Fruit fly (Drosophila melanogaster): ENCODE results near the gene Glyat.

Gene Glyat

dm6 chr2L:7990720-7991119, 19.7 kb downstream of the Glyat start:
- TF ChIP-seq Eip78C (GFP tag) (peak; percentile 48), Lpt (GFP tag; optimal IDR thresholded peaks at IDR 0.05) (no peak)

- no peak for TF ChIP-seq CG6808 (GFP tag; optimal IDR thresholded peaks at IDR 0.05)
- peak; percentile 9 for TF ChIP-seq vri (GFP tag; optimal IDR thresholded peaks at IDR 0.05)
Observed at dm6 chr2L:7989868-7990267, 20.6 kb downstream of the Glyat start.

dm6 chr2L:7986210-7986609, 24.2 kb downstream of the Glyat start:
- TF ChIP-seq CG6854 (GFP tag; optimal IDR thresholded peaks at IDR 0.05) = no peak
- TF ChIP-seq svp (GFP tag) = peak; percentile 11
- TF ChIP-seq Smox (GFP tag; optimal IDR thresholded peaks at IDR 0.05) = no peak
- TF ChIP-seq salr (GFP tag; optimal IDR thresholded peaks at IDR 0.05) = no peak

dm6 chr2L:7984889-7985514, 25.4 kb downstream of the Glyat start:
- TF ChIP-seq topi (GFP tag; optimal IDR thresholded peaks at IDR 0.05) (peak; percentile 71), pdm3 (GFP tag; optimal IDR thresholded peaks at IDR 0.05) (peak; percentile 63), salr (GFP tag; optimal IDR thresholded peaks at IDR 0.05) (peak; percentile 0 to 20), cyc (GFP tag; optimal IDR thresholded peaks at IDR 0.05) (peak; percentile 67), Hr4 (GFP tag; optimal IDR thresholded peaks at IDR 0.05) (peak; percentile 68), CG6808 (GFP tag; optimal IDR thresholded peaks at IDR 0.05) (peak; percentile 56), CG11902 (GFP tag; optimal IDR thresholded peaks at IDR 0.05) (peak; percentile 27), ss (GFP tag; optimal IDR thresholded peaks at IDR 0.05) (peak; percentile 34 to 58), eg (GFP tag; IDR thresholded peaks at IDR 0.05) (no peak), CG15336 (GFP tag; IDR thresholded peaks at IDR 0.05) (peak; percentile 65), svp (GFP tag) (peak; percentile 90), Eip78C (GFP tag) (peak; percentile 93), CG3919 (GFP tag; optimal IDR thresholded peaks at IDR 0.05) (peak; percentile 67), Ets96B (tag; optimal IDR thresholded peaks at IDR 0.05) (peak; percentile 53), Gug (GFP tag; IDR thresholded peaks at IDR 0.05) (no peak), fkh (GFP tag; optimal IDR thresholded peaks at IDR 0.05) (peak; percentile 22), Met (GFP tag; optimal IDR thresholded peaks at IDR 0.05) (peak; percentile 64), CG34406 (GFP tag; optimal IDR thresholded peaks at IDR 0.05) (peak; percentile 45), CG10669 (GFP tag; optimal IDR thresholded peaks at IDR 0.05) (peak; percentile 60), CG8119 (GFP tag; IDR thresholded peaks at IDR 0.05) (peak; percentile 60; the same call in 1 of the 3 replicates), CG6163 (GFP tag; IDR thresholded peaks at IDR 0.05) (peak; percentile 77; the same call in 2 of the 3 replicates), CG16779 (tag; optimal IDR thresholded peaks at IDR 0.05) (peak; percentile 38), spab (GFP tag; optimal IDR thresholded peaks at IDR 0.05) (peak; percentile 8), Sox14 (GFP tag; optimal IDR thresholded peaks at IDR 0.05) (peak; percentile 73), CG1621 (tag; optimal IDR thresholded peaks at IDR 0.05) (peak; percentile 13), Eip93F (GFP tag; optimal IDR thresholded peaks at IDR 0.05) (peak; percentile 40), esn (GFP tag; optimal IDR thresholded peaks at IDR 0.05) (peak; percentile 67), fd85E (GFP tag; optimal IDR thresholded peaks at IDR 0.05) (peak; percentile 43), dac (GFP tag; optimal IDR thresholded peaks at IDR 0.05) (peak; percentile 32), CG3032 (tag; optimal IDR thresholded peaks at IDR 0.05) (peak; percentile 50), acj6 (GFP tag; optimal IDR thresholded peaks at IDR 0.05) (peak; percentile 64), Hr39 (GFP tag; optimal IDR thresholded peaks at IDR 0.05) (peak; percentile 44), Smox (GFP tag; optimal IDR thresholded peaks at IDR 0.05) (peak; percentile 41), Sox15 (GFP tag; optimal IDR thresholded peaks at IDR 0.05) (no peak), CG11294 (GFP tag; IDR thresholded peaks at IDR 0.05) (no peak), Lpt (GFP tag; optimal IDR thresholded peaks at IDR 0.05) (peak; percentile 43), OdsH (GFP tag; optimal IDR thresholded peaks at IDR 0.05) (peak; percentile 52), dsx (GFP tag; optimal IDR thresholded peaks at IDR 0.05; ENCODE audit: poor library complexity, severe bottlenecking) (peak; percentile 58), CG7368 (GFP tag; optimal IDR thresholded peaks at IDR 0.05) (peak; percentile 45), vri (GFP tag; optimal IDR thresholded peaks at IDR 0.05) (peak; percentile 83), CG4318 (GFP tag; optimal IDR thresholded peaks at IDR 0.05) (peak; percentile 15), lz (GFP tag; optimal IDR thresholded peaks at IDR 0.05) (peak; percentile 49), Eip75B (GFP tag; optimal IDR thresholded peaks at IDR 0.05) (peak; percentile 66)

Data from whole organism, prepupa.